Fruit fly (Drosophila melanogaster) whole organism, embryonic: ENCODE data around the gene Ugt36F1.

Source experiments
- Asciz ChIP-seq: fragments of 200-800 bp; sonication (Bioruptor generic); optimal IDR thresholded peaks from 2 replicates; lab custom pipeline; 2017; ENCODE audit warnings: missing biosample characterization, mild to moderate bottlenecking, missing genetic modification characterization, missing genetic modification reagents
- BEAF-32 ChIP-seq: fragments of 200-800 bp; sonication (Bioruptor generic); optimal IDR thresholded peaks from 3 replicates; lab custom pipeline; 2017; ENCODE audit warnings: missing biosample characterization, missing genetic modification characterization, mild to moderate bottlenecking, moderate library complexity, missing genetic modification reagents
- CG11456 ChIP-seq: fragments of 200-800 bp; sonication (Bioruptor generic); IDR thresholded peaks from 3 replicates; pipeline ENCODE4 v1.3.6; 2022; ENCODE audit warnings: missing biosample characterization, missing genetic modification characterization
- CG11696 ChIP-seq: fragments of 200-800 bp; sonication (Bioruptor generic); IDR thresholded peaks from 2 replicates; pipeline ENCODE4 v1.3.6; 2022; ENCODE audit warnings: missing biosample characterization, missing genetic modification characterization
- CG14860 ChIP-seq: fragments of 200-800 bp; sonication (Bioruptor generic); IDR thresholded peaks from 3 replicates; pipeline ENCODE4 v1.3.6; 2022; ENCODE audit warnings: missing biosample characterization, missing genetic modification characterization; ENCODE audit not compliant: partially characterized antibody
- CG1529 ChIP-seq: fragments of 200-800 bp; sonication (Bioruptor generic); optimal IDR thresholded peaks from 3 replicates; lab custom pipeline; 2018; ENCODE audit warnings: missing biosample characterization, missing genetic modification characterization
- CG1603 ChIP-seq: fragments of 200-800 bp; sonication (Bioruptor generic); optimal IDR thresholded peaks from 2 replicates; lab custom pipeline; 2019; ENCODE audit warnings: missing biosample characterization, mild to moderate bottlenecking, missing genetic modification characterization, moderate library complexity
- CG16863 ChIP-seq: fragments of 200-800 bp; sonication (Bioruptor generic); optimal IDR thresholded peaks from 3 replicates; lab custom pipeline; 2016; ENCODE audit warnings: missing biosample characterization, missing genetic modification characterization
- CG17359 ChIP-seq: fragments of 200-800 bp; sonication (Bioruptor generic); optimal IDR thresholded peaks from 3 replicates; lab custom pipeline; 2018; ENCODE audit warnings: missing biosample characterization, mild to moderate bottlenecking, missing genetic modification characterization, moderate library complexity
- CG1832 ChIP-seq: fragments of 200-800 bp; sonication (Bioruptor generic); optimal IDR thresholded peaks from 2 replicates; lab custom pipeline; 2017; ENCODE audit warnings: missing biosample characterization, mild to moderate bottlenecking, missing genetic modification characterization, inconsistent platforms
- CG18619 ChIP-seq: fragments of 200-800 bp; sonication (Bioruptor generic); optimal IDR thresholded peaks from 3 replicates; lab custom pipeline; 2017; ENCODE audit warnings: missing biosample characterization, mild to moderate bottlenecking, missing genetic modification characterization
- CG2875 ChIP-seq: fragments of 200-800 bp; sonication (Bioruptor generic); optimal IDR thresholded peaks from 2 replicates; lab custom pipeline; 2017; ENCODE audit warnings: missing biosample characterization, mild to moderate bottlenecking, missing genetic modification characterization, missing genetic modification reagents
- CG31224 ChIP-seq: fragments of 200-800 bp; sonication (Bioruptor generic); IDR thresholded peaks from 2 replicates; pipeline ENCODE4 v1.3.6; 2022; ENCODE audit warnings: missing biosample characterization, missing genetic modification characterization
- CG31441 ChIP-seq: fragments of 200-800 bp; sonication (Bioruptor generic); IDR thresholded peaks from 2 replicates; pipeline ENCODE4 v1.3.6; 2022; ENCODE audit warnings: missing biosample characterization, missing genetic modification characterization
- CG3838 ChIP-seq: fragments of 200-800 bp; sonication (Bioruptor generic); optimal IDR thresholded peaks from 3 replicates; lab custom pipeline; 2016; ENCODE audit warnings: missing biosample characterization, missing genetic modification characterization
- CG4282 ChIP-seq: fragments of 200-800 bp; sonication (Bioruptor generic); optimal IDR thresholded peaks from 2 replicates; lab custom pipeline; 2016; ENCODE audit warnings: missing biosample characterization, missing genetic modification characterization
- CG4617 ChIP-seq: fragments of 200-800 bp; sonication (Bioruptor generic); optimal IDR thresholded peaks from 3 replicates; lab custom pipeline; 2016; ENCODE audit warnings: missing biosample characterization, missing genetic modification characterization, borderline replicate concordance
- CG8089 ChIP-seq: fragments of 200-800 bp; sonication (Bioruptor generic); optimal IDR thresholded peaks from 3 replicates; lab custom pipeline; 2016; ENCODE audit warnings: missing biosample characterization, missing genetic modification characterization
- CG8765 ChIP-seq: fragments of 200-800 bp; sonication (Bioruptor generic); IDR thresholded peaks from 2 replicates; pipeline ENCODE4 v1.3.6; 2022; ENCODE audit warnings: missing biosample characterization, missing genetic modification characterization
- CG9932 ChIP-seq: fragments of 200-800 bp; sonication (Bioruptor generic); IDR thresholded peaks from 2 replicates; pipeline ENCODE4 v1.3.6; 2022; ENCODE audit warnings: missing biosample characterization, missing genetic modification characterization
- Camta ChIP-seq: fragments of 200-800 bp; sonication (Bioruptor generic); optimal IDR thresholded peaks from 2 replicates; lab custom pipeline; 2016; ENCODE audit warnings: missing biosample characterization, missing genetic modification characterization
- Chrac-16 ChIP-seq: fragments of 200-800 bp; sonication (Bioruptor generic); optimal IDR thresholded peaks from 3 replicates; lab custom pipeline; 2016; ENCODE audit warnings: missing biosample characterization, missing genetic modification characterization
- Fer2 ChIP-seq: fragments of 200-800 bp; sonication (Bioruptor generic); optimal IDR thresholded peaks from 2 replicates; lab custom pipeline; 2018; ENCODE audit warnings: missing biosample characterization, mild to moderate bottlenecking, missing genetic modification characterization, moderate library complexity
- Hsf ChIP-seq: fragments of 200-800 bp; sonication (Bioruptor generic); optimal IDR thresholded peaks from 3 replicates; lab custom pipeline; 2016; ENCODE audit warnings: missing biosample characterization, missing genetic modification characterization
- MESR4 ChIP-seq: fragments of 200-800 bp; sonication (Bioruptor generic); optimal IDR thresholded peaks from 2 replicates; lab custom pipeline; 2018; ENCODE audit warnings: missing biosample characterization, mild to moderate bottlenecking, missing genetic modification characterization, moderate library complexity
- Nf-YA ChIP-seq: fragments of 200-800 bp; sonication (Bioruptor generic); IDR thresholded peaks from 2 replicates; pipeline ENCODE4 v1.3.6; 2022; ENCODE audit warnings: missing biosample characterization, missing genetic modification characterization
- Optix ChIP-seq: fragments of 200-800 bp; sonication (Bioruptor generic); IDR thresholded peaks from 3 replicates; pipeline ENCODE4 v1.3.6; 2022; ENCODE audit warnings: missing biosample characterization, missing genetic modification characterization
- PHDP ChIP-seq: fragments of 200-800 bp; sonication (Bioruptor generic); optimal IDR thresholded peaks from 3 replicates; lab custom pipeline; 2018; ENCODE audit warnings: missing biosample characterization, mild to moderate bottlenecking, missing genetic modification characterization, moderate library complexity
- Sin3A ChIP-seq: fragments of >200 bp; optimal IDR thresholded peaks from 2 replicates; lab custom pipeline; 2018
- Vsx1 ChIP-seq: fragments of 200-800 bp; sonication (Bioruptor generic); optimal IDR thresholded peaks from 2 replicates; lab custom pipeline; 2017; ENCODE audit warnings: missing biosample characterization, mild to moderate bottlenecking, missing genetic modification characterization, missing genetic modification reagents
- bsh ChIP-seq, 2 experiments: fragments of 200-800 bp; sonication (Bioruptor generic); optimal IDR thresholded peaks; 2 replicates each; lab custom pipeline; 2017 to 2018; ENCODE audit warnings: mild to moderate bottlenecking in 2 of 2, missing biosample characterization in 2 of 2, missing genetic modification characterization in 2 of 2, moderate library complexity in 1 of 2
- btn ChIP-seq: fragments of 200-800 bp; sonication (Bioruptor generic); optimal IDR thresholded peaks from 2 replicates; lab custom pipeline; 2016; ENCODE audit warnings: missing biosample characterization, missing genetic modification characterization
- corto ChIP-seq: fragments of 200-800 bp; sonication (Bioruptor generic); optimal IDR thresholded peaks from 2 replicates; lab custom pipeline; 2016; ENCODE audit warnings: missing biosample characterization, mild to moderate bottlenecking, missing genetic modification characterization, moderate library complexity
- dan ChIP-seq: fragments of 200-800 bp; sonication (Bioruptor generic); IDR thresholded peaks from 2 replicates; pipeline ENCODE4 v1.3.6; 2022; ENCODE audit warnings: missing biosample characterization, missing genetic modification characterization
- grau ChIP-seq: fragments of 200-800 bp; optimal IDR thresholded peaks from 3 replicates; lab custom pipeline; 2019; ENCODE audit warnings: missing biosample characterization, mild to moderate bottlenecking, missing genetic modification characterization, moderate library complexity
- gsb ChIP-seq: fragments of 200-800 bp; sonication (Bioruptor generic); IDR thresholded peaks from 2 replicates; pipeline ENCODE4 v1.3.6; 2022; ENCODE audit warnings: missing biosample characterization, missing genetic modification characterization
- lab ChIP-seq: fragments of 200-800 bp; sonication (Bioruptor generic); optimal IDR thresholded peaks from 3 replicates; lab custom pipeline; 2017; ENCODE audit warnings: missing biosample characterization, missing genetic modification characterization, mild to moderate bottlenecking, moderate library complexity, missing genetic modification reagents
- lov ChIP-seq, 2 experiments: fragments of 200-800 bp in 1 of 2; fragments of >200 bp in 1 of 2; sonication (Bioruptor generic) in 1 of 2; IDR thresholded peaks in 1 of 2; optimal IDR thresholded peaks in 1 of 2; 2 replicates in 1 of 2; 3 replicates in 1 of 2; pipeline versions ENCODE4 v1.3.6 to Lab custom; 2017 to 2022; ENCODE audit warnings: missing biosample characterization in 1 of 2, missing genetic modification characterization in 1 of 2
- pfk ChIP-seq: fragments of 200-800 bp; sonication (Bioruptor generic); optimal IDR thresholded peaks from 2 replicates; lab custom pipeline; 2018; ENCODE audit warnings: missing biosample characterization, mild to moderate bottlenecking, missing genetic modification characterization, moderate library complexity
- pita ChIP-seq: fragments of 200-800 bp; sonication (Bioruptor generic); optimal IDR thresholded peaks from 2 replicates; lab custom pipeline; 2017; ENCODE audit warnings: missing biosample characterization, mild to moderate bottlenecking, missing genetic modification characterization
- repo ChIP-seq: fragments of 200-800 bp; sonication (Bioruptor generic); optimal IDR thresholded peaks from 2 replicates; lab custom pipeline; 2016; ENCODE audit warnings: missing biosample characterization, missing genetic modification characterization
- run ChIP-seq: fragments of 200-800 bp; sonication (Bioruptor generic); optimal IDR thresholded peaks from 3 replicates; lab custom pipeline; 2018; ENCODE audit warnings: missing biosample characterization, mild to moderate bottlenecking, missing genetic modification characterization
- schlank ChIP-seq: fragments of 200-800 bp; sonication (Bioruptor generic); optimal IDR thresholded peaks from 2 replicates; lab custom pipeline; 2018; ENCODE audit warnings: missing biosample characterization, mild to moderate bottlenecking, missing genetic modification characterization
- seq ChIP-seq: fragments of 200-800 bp; sonication (Bioruptor generic); IDR thresholded peaks from 2 replicates; pipeline ENCODE4 v1.3.6; 2022; ENCODE audit warnings: missing biosample characterization, missing genetic modification characterization
- slbo ChIP-seq: fragments of 200-800 bp; sonication (Bioruptor generic); IDR thresholded peaks from 2 replicates; pipeline ENCODE4 v1.3.6; 2022; ENCODE audit warnings: missing biosample characterization, missing genetic modification characterization
- slp2 ChIP-seq: fragments of 200-800 bp; sonication (Bioruptor generic); optimal IDR thresholded peaks from 2 replicates; lab custom pipeline; 2016; ENCODE audit warnings: missing biosample characterization, missing genetic modification characterization
- tna ChIP-seq: fragments of 200-800 bp; sonication (Bioruptor generic); IDR thresholded peaks from 2 replicates; pipeline ENCODE4 v1.3.6; 2022; ENCODE audit warnings: missing biosample characterization, missing genetic modification characterization; ENCODE audit not compliant: partially characterized antibody
- twi ChIP-seq: fragments of 200-800 bp; optimal IDR thresholded peaks from 2 replicates; lab custom pipeline; 2019; ENCODE audit warnings: missing biosample characterization, mild to moderate bottlenecking, missing genetic modification characterization, moderate library complexity
- tx ChIP-seq: fragments of 200-800 bp; sonication (Bioruptor generic); optimal IDR thresholded peaks from 2 replicates; lab custom pipeline; 2016; ENCODE audit warnings: missing biosample characterization, missing genetic modification characterization
- unpg ChIP-seq: fragments of 200-800 bp; sonication (Bioruptor generic); optimal IDR thresholded peaks from 3 replicates; lab custom pipeline; 2018; ENCODE audit warnings: missing biosample characterization, mild to moderate bottlenecking, missing genetic modification characterization, moderate library complexity
- wdn ChIP-seq: fragments of 200-800 bp; sonication (Bioruptor generic); IDR thresholded peaks from 2 replicates; pipeline ENCODE4 v1.3.6; 2022; ENCODE audit warnings: missing biosample characterization, missing genetic modification characterization

Ugt36F1 gene

DNA sequence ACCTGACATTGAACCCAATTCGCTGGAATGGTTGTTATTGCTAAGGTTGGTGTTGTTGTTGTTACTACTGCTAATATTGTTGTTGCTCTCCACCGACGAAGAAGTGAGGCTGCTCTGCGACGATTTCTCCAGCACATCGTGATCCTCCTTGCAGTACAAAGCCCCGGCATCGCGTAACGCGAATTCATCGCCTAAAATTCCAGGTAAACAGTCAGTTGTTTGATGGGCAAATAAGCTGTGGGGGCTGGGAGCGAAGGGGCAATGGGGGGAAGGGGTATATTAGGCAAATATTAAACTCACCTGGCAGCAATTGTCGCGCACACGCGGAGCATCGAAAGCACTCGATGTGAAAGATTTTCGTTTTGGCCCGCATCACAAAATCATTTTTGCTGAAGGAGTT lies 44.9 kb downstream of the Ugt36F1 start (continued):
- peak; percentile 4 for TF ChIP-seq CG2875 (GFP tag; lab: Kevin White, UChicago)
- TF ChIP-seq PHDP (tag; lab: Kevin White, UChicago), result no peak
- TF ChIP-seq corto (GFP tag; lab: Kevin White, UChicago), result no peak
- TF ChIP-seq twi (tag; lab: Kevin White, UChicago), result no peak
- TF ChIP-seq wdn, result peak; percentile 16; the same call in 1 of the 2 replicates
- TF ChIP-seq CG18619 (GFP tag; lab: Kevin White, UChicago), result peak; percentile 28
- TF ChIP-seq pfk (GFP tag; lab: Kevin White, UChicago), result no peak
- no peak for TF ChIP-seq pita (GFP tag; lab: Kevin White, UChicago)
- peak; percentile 50; the same call in 1 of the 3 replicates for TF ChIP-seq CG11456
- no peak for TF ChIP-seq dan
- peak; percentile 20; the same call in 1 of the 2 replicates for TF ChIP-seq CG31224 (GFP tag; lab: Robert Waterston, UW)
- TF ChIP-seq slbo (GFP tag; lab: Robert Waterston, UW), result peak; percentile 33; the same call in 1 of the 2 replicates
- TF ChIP-seq CG1603 (tag; lab: Kevin White, UChicago), result peak; percentile 28
- TF ChIP-seq Optix, result 0 out of 3 replicates have a peak, but pooled peaks have one; percentile 21
- TF ChIP-seq Camta (GFP tag; lab: Kevin White, UChicago), result no peak
- TF ChIP-seq CG8089 (GFP tag; lab: Kevin White, UChicago), result no peak
- TF ChIP-seq btn (GFP tag; lab: Kevin White, UChicago), result no peak
- no peak for TF ChIP-seq CG1832
- no peak for TF ChIP-seq CG1529 (GFP tag; lab: Kevin White, UChicago)
- no peak for TF ChIP-seq Fer2
- TF ChIP-seq tna (GFP tag; lab: Robert Waterston, UW), result no peak
- no peak for TF ChIP-seq unpg (GFP tag; lab: Kevin White, UChicago)
- TF ChIP-seq CG31441 (GFP tag; lab: Robert Waterston, UW), result no peak
- TF ChIP-seq CG8765 (GFP tag; lab: Robert Waterston, UW), result no peak
- TF ChIP-seq CG4617 (GFP tag; lab: Kevin White, UChicago), result no peak
- TF ChIP-seq grau, result no peak
- TF ChIP-seq CG17359 (tag; lab: Kevin White, UChicago), result peak; percentile 8
- TF ChIP-seq MESR4, result no peak
- TF ChIP-seq CG4282 (GFP tag; lab: Kevin White, UChicago), result no peak
- no peak for TF ChIP-seq CG11696 (GFP tag; lab: Robert Waterston, UW)
- no peak for TF ChIP-seq tx (GFP tag; lab: Kevin White, UChicago)
- TF ChIP-seq CG9932 (GFP tag; lab: Robert Waterston, UW), result peak; percentile 42; the same call in 1 of the 2 replicates
- TF ChIP-seq lov (optimal IDR thresholded peaks at IDR 0.05; lab: Kevin White, UChicago), result no peak
- TF ChIP-seq lov (GFP tag; IDR thresholded peaks at IDR 0.05; lab: Robert Waterston, UW), result no peak
- no peak for TF ChIP-seq Asciz (GFP tag; lab: Kevin White, UChicago)
- no peak for TF ChIP-seq repo
- TF ChIP-seq schlank (tag; lab: Kevin White, UChicago), result peak; percentile 30
- TF ChIP-seq Chrac-16 (GFP tag; lab: Kevin White, UChicago), result no peak
- no peak for TF ChIP-seq slp2 (GFP tag; lab: Kevin White, UChicago)
- TF ChIP-seq CG14860 (GFP tag; lab: Robert Waterston, UW), result no peak
- no peak for TF ChIP-seq Hsf (GFP tag; lab: Kevin White, UChicago)
- no peak for TF ChIP-seq Vsx1
- TF ChIP-seq BEAF-32 (GFP tag; lab: Kevin White, UChicago), result no peak
- TF ChIP-seq Sin3A (lab: Kevin White, UChicago), result no peak
- no peak for TF ChIP-seq run
- peak; percentile 47 for TF ChIP-seq lab
- TF ChIP-seq CG16863, result no peak
- no peak for TF ChIP-seq Nf-YA (GFP tag; lab: Robert Waterston, UW)
- 0 out of 2 replicates have a peak, but pooled peaks have one; percentile 8 for TF ChIP-seq seq (GFP tag; lab: Robert Waterston, UW)
- no peak for TF ChIP-seq bsh (GFP tag; optimal IDR thresholded peaks at IDR 0.05; lab: Kevin White, UChicago)
- no peak for TF ChIP-seq gsb (GFP tag; lab: Robert Waterston, UW)
- no peak for TF ChIP-seq CG3838
